Fruit fly (Drosophila melanogaster) whole organism, wandering third instar larva: ENCODE measurements around the gene spn-B.
A peak's percentile ranks its signal among the peaks of the same experiment; 100 is the strongest.

Source experiments
- Abd-B ChIP-seq: fragments of >200 bp; optimal IDR thresholded peaks from 2 replicates; lab custom pipeline; 2017; ENCODE audit warnings: missing biosample characterization, missing genetic modification characterization
- CG32264 ChIP-seq: fragments of 200-800 bp; sonication (Bioruptor generic); optimal IDR thresholded peaks from 2 replicates; lab custom pipeline; 2016; ENCODE audit warnings: missing biosample characterization, missing genetic modification characterization
- CG9705 ChIP-seq: fragments of 200-800 bp; sonication (Bioruptor generic); optimal IDR thresholded peaks from 2 replicates; lab custom pipeline; 2018; ENCODE audit warnings: missing biosample characterization, mild to moderate bottlenecking, missing genetic modification characterization
- CrebA ChIP-seq: fragments of 200-800 bp; sonication (Bioruptor generic); optimal IDR thresholded peaks from 2 replicates; lab custom pipeline; 2016; ENCODE audit warnings: missing biosample characterization, mild to moderate bottlenecking, missing genetic modification characterization, borderline replicate concordance
- Dfd ChIP-seq: fragments of >200 bp; optimal IDR thresholded peaks from 2 replicates; lab custom pipeline; 2017; ENCODE audit warnings: missing biosample characterization, missing genetic modification characterization
- Dif ChIP-seq: fragments of 200-275, 200-300 bp; sonication (Bioruptor generic); optimal IDR thresholded peaks from 2 replicates; lab custom pipeline; 2018; ENCODE audit warnings: missing biosample characterization, missing genetic modification characterization; ENCODE audit not compliant: partially characterized antibody
- GATAd ChIP-seq: sonication (Bioruptor generic); optimal IDR thresholded peaks from 2 replicates; lab custom pipeline; 2016; ENCODE audit warnings: missing biosample characterization, missing genetic modification characterization
- HLH106 ChIP-seq: fragments of 200-800 bp; optimal IDR thresholded peaks from 3 replicates; lab custom pipeline; 2019; ENCODE audit warnings: missing biosample characterization, mild to moderate bottlenecking, missing genetic modification characterization, moderate library complexity
- Hnf4 ChIP-seq: fragments of 200-800 bp; sonication (Bioruptor generic); optimal IDR thresholded peaks from 2 replicates; lab custom pipeline; 2016; ENCODE audit warnings: missing biosample characterization, mild to moderate bottlenecking, missing genetic modification characterization
- Hr78 ChIP-seq: fragments of >200 bp; optimal IDR thresholded peaks from 2 replicates; lab custom pipeline; 2017; ENCODE audit warnings: missing biosample characterization, missing genetic modification characterization
- Hr83 ChIP-seq: fragments of 200-300 bp; sonication (Bioruptor generic); optimal IDR thresholded peaks from 2 replicates; lab custom pipeline; 2016; ENCODE audit warnings: missing biosample characterization, mild to moderate bottlenecking, missing genetic modification characterization, moderate library complexity; ENCODE audit not compliant: poor library complexity, severe bottlenecking
- Jra ChIP-seq: sonication (Bioruptor generic); optimal IDR thresholded peaks from 2 replicates; lab custom pipeline; 2016; ENCODE audit warnings: missing biosample characterization, missing genetic modification characterization
- Mio ChIP-seq: sonication (Bioruptor generic); optimal IDR thresholded peaks from 2 replicates; lab custom pipeline; 2016; ENCODE audit warnings: missing biosample characterization, missing genetic modification characterization
- Myc ChIP-seq: fragments of >200 bp; optimal IDR thresholded peaks from 2 replicates; lab custom pipeline; 2017
- N ChIP-seq: fragments of >200 bp; optimal IDR thresholded peaks from 2 replicates; lab custom pipeline; 2018; ENCODE audit warnings: missing biosample characterization, missing external identifiers, missing genetic modification characterization
- OdsH ChIP-seq: fragments of 200-800 bp; sonication (Bioruptor generic); optimal IDR thresholded peaks from 2 replicates; lab custom pipeline; 2016; ENCODE audit warnings: missing biosample characterization, mild to moderate bottlenecking, missing genetic modification characterization
- Rel ChIP-seq, 2 experiments: fragments of 200-800 bp; sonication (Bioruptor generic) in 1 of 2; optimal IDR thresholded peaks; 2 replicates in 1 of 2; 3 replicates in 1 of 2; lab custom pipeline; 2016 to 2019; ENCODE audit warnings: mild to moderate bottlenecking in 2 of 2, missing biosample characterization in 2 of 2, missing genetic modification characterization in 2 of 2, moderate library complexity in 1 of 2
- Sp1 ChIP-seq: fragments of 200-800 bp; sonication (Bioruptor generic); optimal IDR thresholded peaks from 3 replicates; lab custom pipeline; 2019; ENCODE audit warnings: missing biosample characterization, mild to moderate bottlenecking, missing genetic modification characterization, moderate library complexity
- Vsx2 ChIP-seq: fragments of 200-300, 225-300 bp; sonication (Bioruptor generic); optimal IDR thresholded peaks from 2 replicates; lab custom pipeline; 2018; ENCODE audit warnings: missing biosample characterization, missing genetic modification characterization; ENCODE audit not compliant: partially characterized antibody
- br ChIP-seq: fragments of 200-800 bp; sonication (Bioruptor generic); optimal IDR thresholded peaks from 2 replicates; lab custom pipeline; 2016; ENCODE audit warnings: missing biosample characterization, missing genetic modification characterization
- brk ChIP-seq: fragments of 200-800 bp; sonication (Bioruptor generic); optimal IDR thresholded peaks from 2 replicates; lab custom pipeline; 2016; ENCODE audit warnings: missing biosample characterization, mild to moderate bottlenecking, missing genetic modification characterization
- dl ChIP-seq, 2 experiments: fragments of 175-275, 200-275 bp in 1 of 2; fragments of 200-275 bp in 1 of 2; sonication (Bioruptor generic); optimal IDR thresholded peaks; lab custom pipeline; 2018; ENCODE audit warnings: mild to moderate bottlenecking in 2 of 2, missing biosample characterization in 2 of 2, missing genetic modification characterization in 2 of 2, moderate library complexity in 2 of 2; ENCODE audit not compliant: partially characterized antibody in 2 of 2, insufficient read depth in 1 of 2
- dmrt93B ChIP-seq: fragments of 200-800 bp; sonication (Bioruptor generic); optimal IDR thresholded peaks from 2 replicates; lab custom pipeline; 2018; ENCODE audit warnings: missing biosample characterization, mild to moderate bottlenecking, missing genetic modification characterization
- dsf ChIP-seq: sonication (Bioruptor generic); optimal IDR thresholded peaks from 2 replicates; lab custom pipeline; 2016; ENCODE audit warnings: missing biosample characterization, missing genetic modification characterization, borderline replicate concordance
- ey ChIP-seq: fragments of 200-800 bp; sonication (Bioruptor generic); optimal IDR thresholded peaks from 2 replicates; lab custom pipeline; 2016; ENCODE audit warnings: missing biosample characterization, missing genetic modification characterization
- foxo ChIP-seq, 2 experiments: fragments of 200-800 bp; sonication (Bioruptor generic); optimal IDR thresholded peaks; 2 replicates in 1 of 2; 3 replicates in 1 of 2; lab custom pipeline; 2016 to 2017; ENCODE audit warnings: missing biosample characterization in 2 of 2, missing genetic modification characterization in 2 of 2
- fru ChIP-seq: fragments of 200-800 bp; sonication (Bioruptor generic); optimal IDR thresholded peaks from 3 replicates; lab custom pipeline; 2016; ENCODE audit warnings: missing biosample characterization, mild to moderate bottlenecking, missing genetic modification characterization
- h ChIP-seq: fragments of 200-800 bp; sonication (Bioruptor generic); optimal IDR thresholded peaks from 3 replicates; lab custom pipeline; 2016; ENCODE audit warnings: missing biosample characterization, mild to moderate bottlenecking, missing genetic modification characterization
- jim ChIP-seq: fragments of 175-275, 200-325 bp; sonication (Bioruptor generic); optimal IDR thresholded peaks from 2 replicates; lab custom pipeline; 2016; ENCODE audit warnings: missing biosample characterization, mild to moderate bottlenecking, missing genetic modification characterization
- lola ChIP-seq: fragments of >200 bp; optimal IDR thresholded peaks from 2 replicates; lab custom pipeline; 2017; ENCODE audit warnings: missing biosample characterization, missing genetic modification characterization
- pan ChIP-seq: fragments of >200 bp; optimal IDR thresholded peaks from 2 replicates; lab custom pipeline; 2017
- psq ChIP-seq: fragments of 200-800 bp; sonication (Bioruptor generic); optimal IDR thresholded peaks from 3 replicates; lab custom pipeline; 2017; ENCODE audit warnings: missing biosample characterization, mild to moderate bottlenecking, missing genetic modification characterization, moderate library complexity
- rgr ChIP-seq: fragments of 200-800 bp; sonication (Bioruptor generic); optimal IDR thresholded peaks from 3 replicates; lab custom pipeline; 2016; ENCODE audit warnings: missing biosample characterization, mild to moderate bottlenecking, missing genetic modification characterization
- sage ChIP-seq: fragments of 200-800 bp; sonication (Bioruptor generic); optimal IDR thresholded peaks from 2 replicates; lab custom pipeline; 2016; ENCODE audit warnings: missing biosample characterization, mild to moderate bottlenecking, missing genetic modification characterization
- sv ChIP-seq: fragments of 200-800 bp; sonication (Bioruptor generic); optimal IDR thresholded peaks from 3 replicates; lab custom pipeline; 2016; ENCODE audit warnings: missing biosample characterization, missing genetic modification characterization
- tai ChIP-seq: sonication (Bioruptor generic); optimal IDR thresholded peaks from 2 replicates; lab custom pipeline; 2016; ENCODE audit warnings: missing biosample characterization, missing genetic modification characterization
- usp ChIP-seq: fragments of >200 bp; optimal IDR thresholded peaks from 2 replicates; lab custom pipeline; 2017; ENCODE audit warnings: missing biosample characterization, missing genetic modification characterization
- woc ChIP-seq: sonication (Bioruptor generic); optimal IDR thresholded peaks from 2 replicates; lab custom pipeline; 2016; ENCODE audit warnings: missing biosample characterization, mild to moderate bottlenecking, missing genetic modification characterization

Gene spn-B

DNA sequence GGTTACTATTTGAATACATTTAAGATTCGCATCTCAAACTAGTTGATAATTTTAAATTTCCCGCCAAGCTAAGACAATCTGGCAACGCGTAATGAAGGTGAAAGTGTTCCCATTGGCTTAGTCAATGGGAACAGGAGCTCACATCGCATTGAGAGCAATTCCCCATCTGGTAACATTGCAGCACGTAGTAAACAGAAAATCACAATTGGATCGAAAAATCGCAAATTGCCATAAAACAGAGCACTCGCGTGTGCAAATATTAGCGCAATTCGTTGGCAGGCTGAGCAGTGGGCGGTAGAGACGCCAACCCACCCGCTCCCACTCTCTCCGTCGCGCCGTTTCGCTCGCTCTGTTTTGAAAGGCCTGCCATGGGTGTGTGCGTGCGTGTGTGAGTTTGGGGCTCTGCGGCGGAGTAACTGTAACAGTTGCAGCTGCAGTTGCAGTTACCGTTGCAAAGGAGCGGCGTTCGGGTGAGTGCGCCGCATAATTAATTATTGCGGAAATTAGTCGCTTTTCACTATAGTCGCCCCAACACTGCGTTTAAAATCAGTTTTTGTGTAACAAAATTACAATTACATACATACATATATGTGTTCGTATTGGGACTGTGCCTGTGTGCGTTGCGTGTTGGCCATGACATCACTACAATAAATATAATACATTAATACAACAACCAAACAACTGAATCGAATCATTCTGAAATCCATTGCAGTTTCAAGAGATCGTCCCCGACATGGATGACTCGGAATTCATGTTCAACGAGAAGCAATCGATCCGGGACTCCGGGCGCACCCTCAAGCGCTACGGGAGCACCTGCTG is 29.6 kb upstream of the spn-B start:
- TF ChIP-seq foxo (GFP tag; optimal IDR thresholded peaks at IDR 0.05; lab: Kevin White, UChicago) (no peak), GATAd (GFP tag; lab: Kevin White, UChicago) (no peak), h (peak; percentile 45), Hr83 (GFP tag; lab: Kevin White, UChicago) (peak; percentile 50), sage (GFP tag; lab: Kevin White, UChicago) (no peak), sv (GFP tag; lab: Kevin White, UChicago) (no peak), Abd-B (GFP tag; lab: Kevin White, UChicago) (no peak), brk (GFP tag; lab: Kevin White, UChicago) (no peak), woc (GFP tag; lab: Kevin White, UChicago) (no peak), N (GFP tag; lab: Kevin White, UChicago) (peak; percentile 1), lola (GFP tag; lab: Kevin White, UChicago) (no peak), OdsH (GFP tag; lab: Kevin White, UChicago) (peak; percentile 33), Dfd (GFP tag; lab: Kevin White, UChicago) (no peak), ey (GFP tag; lab: Kevin White, UChicago) (no peak), HLH106 (tag; lab: Kevin White, UChicago) (no peak), pan (lab: Kevin White, UChicago) (no peak), dmrt93B (GFP tag; lab: Kevin White, UChicago) (no peak), Hnf4 (no peak), Rel (GFP tag; optimal IDR thresholded peaks at IDR 0.05; lab: Kevin White, UChicago) (no peak), Rel (tag; optimal IDR thresholded peaks at IDR 0.05; lab: Kevin White, UChicago) (peak; percentile 47), CrebA (no peak), Vsx2 (GFP tag; lab: Kevin White, UChicago) (no peak), tai (GFP tag; lab: Kevin White, UChicago) (no peak), fru (GFP tag; lab: Kevin White, UChicago) (no peak), Myc (lab: Kevin White, UChicago) (no peak), dsf (GFP tag; lab: Kevin White, UChicago) (no peak), Hr78 (GFP tag; lab: Kevin White, UChicago) (no peak), br (GFP tag; lab: Kevin White, UChicago) (no peak), Sp1 (GFP tag; lab: Kevin White, UChicago) (no peak), Dif (no peak), jim (GFP tag; lab: Kevin White, UChicago) (no peak), CG32264 (GFP tag; lab: Kevin White, UChicago) (no peak), Jra (GFP tag; lab: Kevin White, UChicago) (no peak), dl (GFP tag; optimal IDR thresholded peaks at IDR 0.05; lab: Kevin White, UChicago; ENCODE audit: insufficient read depth in 1 of 2, partially characterized antibody in 2 of 2) (no peak), rgr (no peak), psq (peak; percentile 30), usp (GFP tag; lab: Kevin White, UChicago) (no peak), Mio (GFP tag; lab: Kevin White, UChicago) (no peak), CG9705 (GFP tag; lab: Kevin White, UChicago) (no peak)
- TF ChIP-seq, all 38 proteins: peak for 6

DNA sequence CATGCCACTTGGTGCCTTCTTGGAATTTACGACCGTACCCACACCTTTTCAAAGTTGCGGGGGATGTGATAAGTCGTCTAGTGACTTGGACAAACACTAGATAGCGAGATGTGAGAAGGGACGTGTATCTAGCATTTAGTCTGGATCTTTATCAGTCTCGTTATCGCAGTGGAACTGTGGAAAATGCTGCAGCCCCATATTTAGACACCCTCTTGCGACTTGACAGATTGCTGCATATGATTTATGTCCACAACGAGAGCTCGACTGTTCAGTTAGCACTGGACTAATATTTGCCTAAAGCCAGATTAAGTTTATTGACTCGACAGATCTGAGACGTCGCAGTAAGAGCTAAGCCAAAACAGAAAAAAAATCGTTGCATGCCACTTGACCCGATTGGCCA is 28.0 kb upstream of the spn-B start:
- TF ChIP-seq N (GFP tag; lab: Kevin White, UChicago) (no peak), CG9705 (GFP tag; lab: Kevin White, UChicago) (no peak), CG32264 (GFP tag; lab: Kevin White, UChicago) (no peak), jim (GFP tag; lab: Kevin White, UChicago) (no peak), dsf (GFP tag; lab: Kevin White, UChicago) (no peak), CrebA (no peak), woc (GFP tag; lab: Kevin White, UChicago) (no peak), brk (GFP tag; lab: Kevin White, UChicago) (no peak), Myc (lab: Kevin White, UChicago) (no peak), Mio (GFP tag; lab: Kevin White, UChicago) (no peak), Vsx2 (GFP tag; lab: Kevin White, UChicago) (no peak), Hr83 (GFP tag; lab: Kevin White, UChicago) (no peak), Hr78 (GFP tag; lab: Kevin White, UChicago) (no peak), usp (GFP tag; lab: Kevin White, UChicago) (no peak), Dif (no peak), pan (lab: Kevin White, UChicago) (no peak), OdsH (GFP tag; lab: Kevin White, UChicago) (no peak), br (GFP tag; lab: Kevin White, UChicago) (no peak), Rel (GFP tag; optimal IDR thresholded peaks at IDR 0.05; lab: Kevin White, UChicago) (no peak), Rel (tag; optimal IDR thresholded peaks at IDR 0.05; lab: Kevin White, UChicago) (no peak)
- TF ChIP-seq, all 38 proteins: peak for 0
